Worm (Caenorhabditis elegans) whole organism, L4 larva: ENCODE data around the gene srh-192.
A peak's percentile ranks its signal among the peaks of the same experiment; 100 is the strongest.

Experiments used
- D1046.2 ChIP-seq: fragments of 200-800 bp; sonication (Bioruptor generic); IDR thresholded peaks from 2 replicates; pipeline ENCODE4 v1.3.6; 2022; ENCODE audit warnings: missing genetic modification characterization, missing compliant biosample characterization
- F37D6.2 ChIP-seq: sonication (generic microtip); optimal IDR thresholded peaks from 2 replicates; lab custom pipeline; 2016; ENCODE audit warnings: mild to moderate bottlenecking, missing genetic modification characterization, missing compliant biosample characterization
- R02D3.7 ChIP-seq: fragments of 150-350 bp; sonication (generic microtip); optimal IDR thresholded peaks from 3 replicates; lab custom pipeline; 2014; ENCODE audit warnings: missing biosample characterization, missing genetic modification characterization
- T20F7.1 ChIP-seq: fragments of 200-800 bp; sonication (Bioruptor generic); optimal IDR thresholded peaks from 2 replicates; lab custom pipeline; 2018; ENCODE audit warnings: mild to moderate bottlenecking, missing genetic modification characterization, missing compliant biosample characterization
- Y48G9A.11 ChIP-seq: fragments of 200-800 bp; sonication (Bioruptor generic); IDR thresholded peaks from 2 replicates; pipeline ENCODE4 v1.3.6; 2022; ENCODE audit warnings: missing genetic modification reagents, missing genetic modification characterization, missing compliant biosample characterization
- ZK546.5 ChIP-seq, 2 experiments: sonication (generic microtip); optimal IDR thresholded peaks; 2 replicates each; lab custom pipeline; 2017; ENCODE audit warnings: missing biosample characterization in 2 of 2, missing genetic modification characterization in 2 of 2
- aha-1 ChIP-seq: fragments of 150-350 bp; peaks from one replicate; lab custom pipeline; 2014; ENCODE audit warnings: missing biosample characterization, missing genetic modification characterization
- ama-1 ChIP-seq: fragments of 150-350 bp; optimal IDR thresholded peaks from 2 replicates; lab custom pipeline; 2014; ENCODE audit warnings: inconsistent platforms, mixed read lengths
- ceh-62 ChIP-seq: sonication (generic microtip); optimal IDR thresholded peaks from 2 replicates; lab custom pipeline; 2017; ENCODE audit warnings: missing biosample characterization, missing genetic modification characterization
- ces-1 ChIP-seq: fragments of 150-350 bp; sonication (generic microtip); optimal IDR thresholded peaks from 4 replicates; lab custom pipeline; 2014; ENCODE audit warnings: missing biosample characterization, missing genetic modification reagents, missing genetic modification characterization
- daf-12 ChIP-seq: fragments of 150-350 bp; optimal IDR thresholded peaks from 2 replicates; lab custom pipeline; 2014; ENCODE audit warnings: missing biosample characterization, missing genetic modification reagents, missing genetic modification characterization
- daf-16 ChIP-seq, 3 experiments: sonication (generic microtip); optimal IDR thresholded peaks; 2 replicates each; lab custom pipeline; 2016 to 2017; ENCODE audit warnings: missing genetic modification characterization in 3 of 3, missing genetic modification reagents in 3 of 3, mild to moderate bottlenecking in 2 of 3, missing compliant biosample characterization in 2 of 3, missing biosample characterization in 1 of 3, moderate library complexity in 1 of 3
- egl-43 ChIP-seq: fragments of 200-800 bp; sonication (Bioruptor generic); IDR thresholded peaks from 2 replicates; pipeline ENCODE4 v1.3.6; 2022; ENCODE audit warnings: missing genetic modification reagents, missing genetic modification characterization, missing compliant biosample characterization
- fkh-10 ChIP-seq: fragments of 150-350 bp; optimal IDR thresholded peaks from 2 replicates; lab custom pipeline; 2014; ENCODE audit warnings: missing biosample characterization, missing genetic modification reagents, missing genetic modification characterization
- fos-1 ChIP-seq: fragments of 150-350 bp; optimal IDR thresholded peaks from 2 replicates; lab custom pipeline; 2014; ENCODE audit warnings: missing biosample characterization, missing genetic modification characterization
- gei-8 ChIP-seq: fragments of 200-800 bp; sonication (Bioruptor generic); optimal IDR thresholded peaks from 2 replicates; lab custom pipeline; 2018; ENCODE audit warnings: mild to moderate bottlenecking, missing genetic modification characterization, missing compliant biosample characterization
- hlh-11 ChIP-seq: fragments of 200-800 bp; sonication (Bioruptor generic); optimal IDR thresholded peaks from 2 replicates; lab custom pipeline; 2018; ENCODE audit warnings: mild to moderate bottlenecking, missing genetic modification characterization, missing compliant biosample characterization
- hlh-30 ChIP-seq: sonication (generic microtip); optimal IDR thresholded peaks from 2 replicates; lab custom pipeline; 2017; ENCODE audit warnings: antibody characterized with exemption, mild to moderate bottlenecking, missing genetic modification characterization, missing compliant biosample characterization; ENCODE audit not compliant: insufficient read depth
- hmg-1.1 ChIP-seq: fragments of 200-800 bp; sonication (Bioruptor generic); IDR thresholded peaks from 2 replicates; pipeline ENCODE4 v1.3.6; 2022; ENCODE audit warnings: missing genetic modification reagents, missing genetic modification characterization, missing compliant biosample characterization
- lim-7 ChIP-seq: fragments of 200-800 bp; sonication (Bioruptor generic); IDR thresholded peaks from 2 replicates; pipeline ENCODE4 v1.3.6; 2022; ENCODE audit warnings: missing genetic modification characterization, missing compliant biosample characterization
- lin-38 ChIP-seq: fragments of 200-800 bp; sonication (Bioruptor generic); IDR thresholded peaks from 2 replicates; pipeline ENCODE4 v1.3.6; 2022; ENCODE audit warnings: missing genetic modification reagents, missing genetic modification characterization, missing compliant biosample characterization
- madf-9 ChIP-seq: fragments of 200-800 bp; sonication (Bioruptor generic); conservative IDR thresholded peaks from 2 replicates; pipeline ENCODE4 v1.3.6; 2022; ENCODE audit warnings: missing genetic modification reagents, missing genetic modification characterization, missing compliant biosample characterization
- nhr-111 ChIP-seq: fragments of 200-800 bp; sonication (Bioruptor generic); optimal IDR thresholded peaks from 2 replicates; lab custom pipeline; 2018; ENCODE audit warnings: mild to moderate bottlenecking, missing genetic modification characterization, missing compliant biosample characterization
- nhr-25 ChIP-seq: sonication (generic microtip); optimal IDR thresholded peaks from 2 replicates; lab custom pipeline; 2017; ENCODE audit warnings: missing genetic modification characterization, mild to moderate bottlenecking, missing compliant biosample characterization, antibody characterized with exemption, moderate library complexity, borderline replicate concordance; ENCODE audit not compliant: insufficient read depth
- nhr-42 ChIP-seq: fragments of 200-800 bp; sonication (Bioruptor generic); IDR thresholded peaks from 2 replicates; pipeline ENCODE4 v1.3.6; 2022; ENCODE audit warnings: missing genetic modification characterization, missing compliant biosample characterization
- pha-4 ChIP-seq, 2 experiments: fragments of 150-350 bp in 1 of 2; fragments of 200-800 bp in 1 of 2; sonication (Bioruptor generic) in 1 of 2; IDR thresholded peaks in 1 of 2; optimal IDR thresholded peaks in 1 of 2; 2 replicates each; pipeline versions ENCODE4 v1.3.6 to Lab custom; 2014 to 2022; ENCODE audit warnings: missing genetic modification characterization in 2 of 2, missing genetic modification reagents in 2 of 2, missing biosample characterization in 1 of 2, missing compliant biosample characterization in 1 of 2
- pqm-1 ChIP-seq: sonication (generic microtip); optimal IDR thresholded peaks from 2 replicates; lab custom pipeline; 2017; ENCODE audit warnings: missing biosample characterization, missing genetic modification characterization
- saeg-2 ChIP-seq: fragments of 200-800 bp; sonication (Bioruptor generic); IDR thresholded peaks from 2 replicates; pipeline ENCODE4 v1.3.6; 2022; ENCODE audit warnings: missing genetic modification reagents, missing genetic modification characterization, missing compliant biosample characterization
- spr-1 ChIP-seq: sonication (generic microtip); optimal IDR thresholded peaks from 2 replicates; lab custom pipeline; 2016; ENCODE audit warnings: mild to moderate bottlenecking, missing genetic modification characterization, missing compliant biosample characterization
- zfp-3 ChIP-seq: fragments of 200-800 bp; sonication (Bioruptor generic); conservative IDR thresholded peaks from 2 replicates; pipeline ENCODE4 v1.3.6; 2022; ENCODE audit warnings: missing genetic modification reagents, missing genetic modification characterization, missing compliant biosample characterization

The srh-192 gene

DNA sequence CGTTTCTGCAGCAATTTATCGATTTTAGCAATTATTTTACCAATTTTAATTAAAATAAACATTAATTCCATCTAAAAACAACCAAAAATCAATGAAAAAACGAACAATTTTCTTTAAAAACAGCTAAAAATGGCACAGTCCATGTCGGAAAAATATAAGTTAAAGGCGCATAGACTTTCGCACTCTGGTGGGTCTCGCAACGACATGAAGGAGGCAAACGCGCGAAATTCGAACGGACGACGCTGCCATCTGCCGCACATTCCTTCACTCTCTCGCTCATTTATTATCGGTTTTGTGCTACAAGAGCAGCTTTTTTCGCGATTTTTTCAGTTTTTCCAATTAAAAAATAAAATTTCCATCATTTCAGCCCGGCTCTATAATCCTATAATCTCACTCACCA, 31.8 kb upstream of the srh-192 start, which contains the start of gene mcm-7 (continued):
- TF ChIP-seq gei-8 (GFP tag; lab: Kevin White, UChicago) = no peak
- TF ChIP-seq daf-16 (GFP tag; optimal IDR thresholded peaks at IDR 0.05; lab: Kevin White, UChicago) = no peak
- TF ChIP-seq daf-16 (tag; optimal IDR thresholded peaks at IDR 0.05; lab: Kevin White, UChicago) = no peak
- no peak for TF ChIP-seq F37D6.2
- TF ChIP-seq fos-1 = no peak
- TF ChIP-seq hmg-1.1 (GFP tag; lab: Robert Waterston, UW) = peak; percentile 39; the same call in 1 of the 2 replicates
- no peak for TF ChIP-seq ces-1 (GFP tag; lab: Kevin White, UChicago)
- no peak for TF ChIP-seq saeg-2
- TF ChIP-seq fkh-10 = no peak
- no peak for TF ChIP-seq R02D3.7 (tag; lab: Kevin White, UChicago)
- no peak for TF ChIP-seq madf-9 (GFP tag; lab: Robert Waterston, UW)
- TF ChIP-seq ZK546.5 (tag; optimal IDR thresholded peaks at IDR 0.05; lab: Kevin White, UChicago) = no peak
- no peak for TF ChIP-seq nhr-25 (tag; lab: Kevin White, UChicago)
- no peak for TF ChIP-seq ceh-62
- no peak for TF ChIP-seq spr-1

DNA sequence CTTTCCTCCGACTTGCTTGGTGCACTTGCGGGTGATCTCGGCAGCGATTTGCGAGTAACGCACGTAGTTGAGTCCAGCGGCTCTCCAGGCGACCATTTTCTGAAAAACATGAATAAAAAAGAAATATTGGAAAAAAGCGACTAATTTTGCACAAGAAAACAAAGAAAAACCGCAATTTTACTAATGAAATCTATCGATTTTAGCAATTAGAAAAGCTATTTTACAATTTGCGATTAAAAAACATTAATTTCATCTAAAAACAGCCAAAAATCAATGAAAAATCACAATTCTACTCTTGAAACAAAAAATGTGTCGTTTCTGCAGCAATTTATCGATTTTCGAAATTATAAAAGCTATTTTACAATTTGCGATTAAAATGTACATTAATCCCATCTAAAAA, 31.4 kb upstream of the srh-192 start, which contains the start of gene hpo-18:
Gene hpo-18 (minus strand): TSS at position 101 of the 400 bp plus-strand sequence.
- TF ChIP-seq aha-1 (tag; lab: Kevin White, UChicago) = peak; percentile 67
- no peak for TF ChIP-seq hlh-30 (tag; lab: Kevin White, UChicago)

DNA sequence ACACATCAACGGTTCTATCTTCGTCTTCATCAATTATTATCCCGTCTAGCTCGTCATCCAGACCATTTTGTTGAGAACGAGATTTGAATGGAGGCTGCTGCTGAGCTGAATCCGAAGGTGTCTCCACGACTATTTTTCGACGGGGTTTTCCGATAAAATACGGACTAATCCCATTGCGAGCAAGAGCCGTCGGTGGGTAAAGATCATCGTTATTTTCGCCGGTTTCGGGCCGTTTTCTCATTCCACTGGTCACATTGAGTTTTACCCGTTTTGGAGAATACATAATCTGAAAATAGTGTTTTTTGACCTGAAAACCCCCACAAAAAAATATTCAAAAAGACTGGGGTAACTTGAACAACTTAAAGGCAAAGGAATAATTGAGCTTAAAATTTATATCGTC, 30.8 kb upstream of the srh-192 start, which contains the start of gene figl-1:
Gene figl-1 (minus strand): TSS at position 286 of the 400 bp plus-strand sequence.
- TF ChIP-seq lin-38 (GFP tag; lab: Robert Waterston, UW) = peak; percentile 44
- no peak for TF ChIP-seq daf-12 (tag; lab: Kevin White, UChicago)
- no peak for TF ChIP-seq pqm-1 (tag; lab: Kevin White, UChicago)
- 0 out of 2 replicates have a peak, but pooled peaks have one; percentile 16 for TF ChIP-seq pha-4 (GFP tag; IDR thresholded peaks at IDR 0.05; lab: Robert Waterston, UW)
- TF ChIP-seq pha-4 (tag; optimal IDR thresholded peaks at IDR 0.05; lab: Kevin White, UChicago) = no peak
- peak; percentile 74 for TF ChIP-seq ama-1 (lab: Kevin White, UChicago)
- 0 out of 2 replicates have a peak, but pooled peaks have one; percentile 37 for TF ChIP-seq egl-43 (GFP tag; lab: Robert Waterston, UW)
- TF ChIP-seq hlh-11 (tag; lab: Kevin White, UChicago) = no peak
- TF ChIP-seq zfp-3 (GFP tag; lab: Robert Waterston, UW) = 0 out of 2 replicates have a peak, but pooled peaks have one; percentile 29
- TF ChIP-seq lim-7 (GFP tag; lab: Robert Waterston, UW) = 0 out of 2 replicates have a peak, but pooled peaks have one; percentile 19

DNA sequence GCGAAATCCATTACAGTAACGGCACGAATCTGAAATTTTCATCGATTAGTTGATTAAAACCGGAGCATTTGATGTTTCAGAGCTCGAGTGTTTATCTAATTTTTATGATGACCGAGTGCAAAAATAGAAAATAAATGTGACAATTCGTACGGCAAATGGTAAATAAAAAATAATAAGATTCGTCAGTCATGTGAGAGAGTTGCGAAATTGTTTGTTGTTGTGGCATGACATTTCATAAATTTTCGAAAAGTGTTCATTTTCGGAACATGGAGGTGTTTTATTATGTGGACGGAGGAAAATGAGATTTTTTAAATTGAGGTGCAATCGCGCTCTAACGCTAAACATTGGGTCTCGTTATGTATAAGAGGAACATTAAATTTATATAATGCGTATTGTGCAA, 26.8 kb upstream of the srh-192 start:
- TF ChIP-seq nhr-42 (GFP tag; lab: Robert Waterston, UW) = no peak
- TF ChIP-seq D1046.2 (GFP tag; lab: Robert Waterston, UW) = no peak
- no peak for TF ChIP-seq lim-7 (GFP tag; lab: Robert Waterston, UW)
- no peak for TF ChIP-seq daf-16 (GFP tag; optimal IDR thresholded peaks at IDR 0.05; lab: Kevin White, UChicago)
- peak; percentile 34 for TF ChIP-seq daf-16 (tag; optimal IDR thresholded peaks at IDR 0.05; lab: Kevin White, UChicago)
- peak; percentile 14 for TF ChIP-seq hlh-30 (tag; lab: Kevin White, UChicago)
- no peak for TF ChIP-seq Y48G9A.11 (GFP tag; lab: Robert Waterston, UW)
- TF ChIP-seq ZK546.5 (tag; optimal IDR thresholded peaks at IDR 0.05; lab: Kevin White, UChicago) = no peak
- TF ChIP-seq T20F7.1 = no peak
- TF ChIP-seq lin-38 (GFP tag; lab: Robert Waterston, UW) = peak; percentile 42; the same call in 1 of the 2 replicates
- TF ChIP-seq, all 104 proteins: peak for 3

DNA sequence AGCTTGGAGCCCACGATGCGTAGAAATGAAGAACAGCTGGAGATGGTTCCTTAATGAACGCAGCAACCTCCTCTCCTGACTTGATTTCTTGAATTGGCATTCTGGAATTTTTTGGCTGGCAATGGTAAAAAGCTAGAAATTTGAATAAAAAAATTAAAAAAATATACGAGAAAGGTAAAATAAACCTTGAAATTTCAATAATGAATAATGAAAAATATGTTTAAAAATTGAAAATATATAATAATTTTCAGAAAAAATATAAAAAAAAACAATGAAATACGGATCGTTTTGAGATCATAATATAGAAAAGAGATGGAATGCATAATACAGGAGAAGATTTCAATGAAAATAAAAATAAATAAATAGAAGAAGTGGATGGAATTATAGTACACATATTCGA, 26.3 kb upstream of the srh-192 start, which contains the start of gene glrx-3:
Gene glrx-3 (minus strand): TSS at position 101 of the 400 bp plus-strand sequence.
- TF ChIP-seq lin-38 (GFP tag; lab: Robert Waterston, UW) (peak; percentile 37; the same call in 1 of the 2 replicates), nhr-111 (GFP tag; lab: Kevin White, UChicago) (no peak)
